Fruit fly (Drosophila melanogaster) S2 (cell line): ENCODE measurements around the gene CG9171.

Experiments used
- CG8478 ChIP-seq: fragments of >200 bp; optimal IDR thresholded peaks from 2 replicates; lab custom pipeline; 2018
- CTCF ChIP-seq, 2 experiments: fragments of >200 bp; optimal IDR thresholded peaks; 2 replicates each; lab custom pipeline; 2018

CG9171 gene

dm6 chr2L:5741144-5741543 is 58.9 kb downstream of the CG9171 start, which contains the start of gene CG11147:
Gene CG11147 (minus strand): TSS chr2L:5741244.
- TF ChIP-seq CTCF (optimal IDR thresholded peaks at IDR 0.05; lab: Kevin White, UChicago) (no peak), CG8478 (lab: Kevin White, UChicago) (no peak)

dm6 chr2L:5740740-5741139 is 59.3 kb downstream of the CG9171 start:
- TF ChIP-seq CG8478 (lab: Kevin White, UChicago): no peak
- no peak for TF ChIP-seq CTCF (optimal IDR thresholded peaks at IDR 0.05; lab: Kevin White, UChicago)

dm6 chr2L:5730432-5730831 is 69.6 kb downstream of the CG9171 start:
- TF ChIP-seq CTCF (optimal IDR thresholded peaks at IDR 0.05; lab: Kevin White, UChicago) (no peak), CG8478 (lab: Kevin White, UChicago) (no peak)

- TF ChIP-seq CG8478 (lab: Kevin White, UChicago) (no peak), CTCF (optimal IDR thresholded peaks at IDR 0.05; lab: Kevin White, UChicago) (no peak)
Measured at dm6 chr2L:5728711-5729110, 71.3 kb downstream of the CG9171 start, which contains the start of gene CG14006. Gene CG14006 (minus strand): TSS chr2L:5728811.

dm6 chr2L:5726049-5726448 is 74.0 kb downstream of the CG9171 start:
- TF ChIP-seq CTCF (optimal IDR thresholded peaks at IDR 0.05; lab: Kevin White, UChicago) (no peak), CG8478 (lab: Kevin White, UChicago) (no peak)

dm6 chr2L:5724521-5725023 is 75.5 kb downstream of the CG9171 start, which contains the start of gene CG11030:
Gene CG11030 (plus strand): TSS chr2L:5724656.
- TF ChIP-seq CTCF (optimal IDR thresholded peaks at IDR 0.05; lab: Kevin White, UChicago) (peak; percentile 13 to 30), CG8478 (lab: Kevin White, UChicago) (no peak)

- peak; percentile 32 to 60 for TF ChIP-seq CTCF (optimal IDR thresholded peaks at IDR 0.05; lab: Kevin White, UChicago)
- TF ChIP-seq CG8478 (lab: Kevin White, UChicago): no peak
Measured at dm6 chr2L:5723859-5724475, 76.1 kb downstream of the CG9171 start.

dm6 chr2L:5720407-5721228 is 79.4 kb downstream of the CG9171 start, which contains the start of the genes CG11149 and sip1:
Gene CG11149 (minus strand): TSS chr2L:5720899.
Gene sip1 (plus strand): TSS chr2L:5721051.
- TF ChIP-seq CTCF (optimal IDR thresholded peaks at IDR 0.05; lab: Kevin White, UChicago): no peak
- no peak for TF ChIP-seq CG8478 (lab: Kevin White, UChicago)
